Worm (Caenorhabditis elegans) whole organism, L4 larva: ENCODE data around the gene aex-3.

Experiments used
- ceh-28 ChIP-seq: fragments of 150-350 bp; optimal IDR thresholded peaks from 2 replicates; lab custom pipeline; 2014; ENCODE audit warnings: missing biosample characterization, missing genetic modification reagents, missing genetic modification characterization
- ceh-82 ChIP-seq: sonication (generic microtip); optimal IDR thresholded peaks from 2 replicates; lab custom pipeline; 2017; ENCODE audit warnings: missing biosample characterization, missing genetic modification characterization
- ces-1 ChIP-seq: fragments of 150-350 bp; sonication (generic microtip); optimal IDR thresholded peaks from 4 replicates; lab custom pipeline; 2014; ENCODE audit warnings: missing biosample characterization, missing genetic modification reagents, missing genetic modification characterization
- mdl-1 ChIP-seq, 2 experiments: fragments of 150-350 bp in 1 of 2; sonication (generic microtip) in 1 of 2; optimal IDR thresholded peaks; 2 replicates each; lab custom pipeline; 2014 to 2017; ENCODE audit warnings: missing biosample characterization in 2 of 2, missing genetic modification characterization in 2 of 2
- nhr-28 ChIP-seq: fragments of 150-350 bp; optimal IDR thresholded peaks from 2 replicates; lab custom pipeline; 2014; ENCODE audit warnings: missing biosample characterization, missing genetic modification characterization
- nhr-77 ChIP-seq: fragments of 150-350 bp; optimal IDR thresholded peaks from 2 replicates; lab custom pipeline; 2014; ENCODE audit warnings: missing biosample characterization, missing genetic modification characterization
- pqm-1 ChIP-seq: sonication (generic microtip); optimal IDR thresholded peaks from 2 replicates; lab custom pipeline; 2017; ENCODE audit warnings: missing biosample characterization, missing genetic modification characterization

DNA sequence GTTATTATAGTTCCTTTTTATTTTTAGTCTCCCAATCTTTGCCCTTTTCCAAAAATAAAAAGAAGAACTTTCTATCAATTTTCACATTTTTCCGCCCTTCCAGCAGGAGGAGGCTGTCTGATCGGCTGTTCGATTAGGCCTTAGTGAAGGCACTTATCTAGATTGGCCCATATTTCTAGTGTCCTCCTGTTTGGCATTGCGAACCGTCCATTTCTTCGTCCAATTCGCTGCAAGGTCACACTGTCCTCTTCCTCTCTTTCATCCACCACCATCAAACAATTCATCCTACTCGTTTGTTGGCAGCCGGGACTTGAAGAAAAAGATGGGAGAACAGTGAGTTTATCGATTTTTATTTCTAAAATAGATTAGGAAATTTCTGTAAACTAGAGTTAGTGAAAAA lies 12.7 kb upstream of the aex-3 start, which contains the start of gene T04G9.4:
- TF ChIP-seq nhr-77 (tag; lab: Kevin White, UChicago) = no peak
- TF ChIP-seq ces-1 = no peak
- TF ChIP-seq nhr-28 = no peak
- TF ChIP-seq ceh-28 (tag; lab: Kevin White, UChicago) = no peak
- TF ChIP-seq mdl-1 (tag; optimal IDR thresholded peaks at IDR 0.05; lab: Kevin White, UChicago) = no peak
- TF ChIP-seq pqm-1 (tag; lab: Kevin White, UChicago) = no peak
- TF ChIP-seq ceh-82 (tag; lab: Kevin White, UChicago) = no peak
